Fruit fly (Drosophila melanogaster) whole organism, adult: Measurements from ENCODE around the gene CG33490.

Experiments
- CG1620 ChIP-seq: fragments of 200-800 bp; sonication (Bioruptor generic); optimal IDR thresholded peaks from 2 replicates; lab custom pipeline; 2016; ENCODE audit warnings: missing biosample characterization, missing genetic modification characterization
- CG7045 ChIP-seq: fragments of 200-800 bp; sonication (Bioruptor generic); optimal IDR thresholded peaks from 2 replicates; lab custom pipeline; 2017; ENCODE audit warnings: missing biosample characterization, mild to moderate bottlenecking, missing genetic modification characterization
- Clk ChIP-seq: fragments of 200-800 bp; sonication (Bioruptor generic); optimal IDR thresholded peaks from 2 replicates; lab custom pipeline; 2017; ENCODE audit warnings: missing biosample characterization, missing genetic modification characterization
- kay ChIP-seq: fragments of 200-800 bp; sonication (Bioruptor generic); peaks from one replicate; lab custom pipeline; 2016; ENCODE audit warnings: missing biosample characterization, missing genetic modification characterization, borderline replicate concordance
- tj ChIP-seq: fragments of 200-800 bp; sonication (Bioruptor generic); optimal IDR thresholded peaks from 3 replicates; lab custom pipeline; 2017; ENCODE audit warnings: missing biosample characterization, mild to moderate bottlenecking, missing genetic modification characterization, moderate library complexity

- TF ChIP-seq kay (GFP tag; lab: Kevin White, UChicago) (no peak), CG1620 (GFP tag; lab: Kevin White, UChicago) (no peak), CG7045 (no peak), Clk (no peak), tj (GFP tag; lab: Kevin White, UChicago) (no peak)
Measured at dm6 chr3L:11523286-11523685, 51.2 kb downstream of the CG33490 start.
